Fruit fly (Drosophila melanogaster): Measurements from ENCODE around the gene Mkp3.

The Mkp3 gene

DNA sequence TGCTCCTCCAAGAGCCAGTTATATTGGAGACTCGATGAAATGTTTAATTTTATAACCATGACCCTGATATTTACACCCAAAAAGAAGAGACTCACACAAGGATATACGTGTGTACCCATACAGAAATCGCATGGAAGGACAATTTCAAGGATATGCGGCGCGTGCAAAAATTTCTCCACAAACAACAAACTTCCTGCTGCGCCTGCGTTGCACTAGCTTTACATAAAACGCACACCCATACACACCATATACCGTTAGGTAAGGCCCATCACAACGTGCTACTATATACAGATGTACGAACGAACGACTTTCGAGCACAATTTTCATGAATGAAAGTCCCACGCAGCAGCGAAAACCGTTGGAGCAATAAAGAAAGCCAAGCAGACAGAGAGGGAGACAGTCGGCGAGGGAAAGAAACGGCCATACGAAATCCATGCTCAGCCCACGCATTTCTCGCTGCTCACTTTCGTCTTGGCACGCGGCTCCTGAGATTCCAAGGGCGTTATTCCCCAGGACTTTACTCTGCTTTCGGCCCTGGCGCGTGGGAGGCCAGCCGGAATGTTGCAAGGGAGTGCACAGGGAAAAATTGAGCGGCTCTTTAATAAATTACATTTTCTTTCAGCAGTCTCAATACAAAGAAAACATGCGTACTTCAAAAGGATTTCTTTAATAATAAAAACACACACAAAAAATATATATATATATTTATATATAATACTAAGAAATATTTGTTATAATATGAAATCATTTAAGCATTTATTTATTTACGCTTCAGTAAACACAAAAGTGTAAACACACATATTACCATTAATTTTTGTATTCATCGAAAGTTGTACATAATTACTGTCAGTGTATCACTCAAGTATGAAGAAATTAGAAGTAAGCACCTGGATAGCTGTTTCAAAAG, 1.4 kb upstream of the Mkp3 start:
- TF ChIP-seq Myc (optimal IDR thresholded peaks at IDR 0.05) (no peak), Sin3A (optimal IDR thresholded peaks at IDR 0.05) (no peak), h (optimal IDR thresholded peaks at IDR 0.05) (no peak)

dm6 chr3L:19085688-19086363, 400 bp downstream of the Mkp3 start:
- no peak for TF ChIP-seq ttk (optimal IDR thresholded peaks at IDR 0.05)
- no peak for TF ChIP-seq Sin3A (optimal IDR thresholded peaks at IDR 0.05)
- TF ChIP-seq psq (optimal IDR thresholded peaks at IDR 0.05), result no peak
- no peak for TF ChIP-seq Myc (optimal IDR thresholded peaks at IDR 0.05)
- TF ChIP-seq h (optimal IDR thresholded peaks at IDR 0.05), result no peak
- no peak for TF ChIP-seq insv (optimal IDR thresholded peaks at IDR 0.05)

DNA sequence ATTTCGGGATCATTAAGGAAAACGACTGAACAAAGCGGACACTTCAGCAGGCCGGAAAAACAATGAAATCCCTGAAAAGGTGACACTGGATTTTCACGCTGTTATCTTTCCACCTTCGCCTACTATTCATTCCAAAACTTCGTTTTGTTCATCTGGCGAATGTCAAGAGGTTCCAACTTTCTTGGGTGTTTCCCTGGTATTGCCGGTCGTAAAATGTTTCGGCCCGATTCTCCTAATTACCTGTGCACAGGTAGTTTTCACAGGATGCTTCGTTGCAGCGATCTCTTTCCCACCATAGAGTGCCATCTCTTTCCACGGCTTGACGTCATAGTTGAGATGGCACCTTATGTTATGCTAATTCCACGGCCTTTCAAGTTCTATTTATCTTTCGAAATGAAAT, 3.1 kb downstream of the Mkp3 start:
- TF ChIP-seq insv (optimal IDR thresholded peaks at IDR 0.05) (no peak), ttk (optimal IDR thresholded peaks at IDR 0.05) (no peak), psq (optimal IDR thresholded peaks at IDR 0.05) (no peak), Myc (optimal IDR thresholded peaks at IDR 0.05) (no peak), Sin3A (optimal IDR thresholded peaks at IDR 0.05) (no peak), h (optimal IDR thresholded peaks at IDR 0.05) (no peak)

DNA sequence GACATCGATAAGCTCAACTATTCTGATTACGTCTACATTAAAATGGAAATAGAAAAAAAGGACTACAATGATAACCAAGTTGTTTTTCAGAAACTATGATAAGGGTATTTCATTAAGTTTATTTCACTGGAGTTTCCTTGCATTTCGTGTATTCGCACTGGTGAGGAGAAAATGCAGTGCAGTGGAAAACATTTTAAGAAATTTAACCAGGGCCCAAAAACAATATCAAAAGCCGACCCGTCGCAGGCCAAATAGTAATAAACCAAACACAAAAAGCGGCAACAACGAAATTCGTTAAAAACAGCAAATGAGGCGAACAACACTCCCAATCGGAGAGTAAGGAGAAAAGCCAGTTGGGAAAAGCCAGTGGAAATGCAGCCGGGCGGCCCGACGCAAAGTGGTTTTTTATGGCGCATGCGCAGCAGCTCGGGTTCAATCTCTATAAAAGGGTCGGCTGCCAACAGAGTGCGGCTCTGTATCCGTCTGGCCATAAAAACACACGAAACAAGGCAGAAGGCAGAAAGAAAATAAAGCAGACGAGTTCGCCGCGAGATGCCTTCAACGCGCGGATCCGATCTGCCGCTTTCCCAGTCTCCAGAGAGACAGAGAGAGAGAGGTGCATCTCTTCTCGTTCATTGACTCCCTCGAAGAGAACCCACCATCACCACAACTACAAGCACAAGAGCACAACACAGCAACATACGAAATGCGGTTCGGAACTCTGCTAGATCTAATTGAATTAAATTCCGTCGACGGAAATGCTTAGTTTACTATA, 5.1 kb downstream of the Mkp3 start:
- TF ChIP-seq ttk (optimal IDR thresholded peaks at IDR 0.05), result no peak

- TF ChIP-seq psq (optimal IDR thresholded peaks at IDR 0.05) (no peak), h (optimal IDR thresholded peaks at IDR 0.05) (no peak), ttk (optimal IDR thresholded peaks at IDR 0.05) (no peak), Sin3A (optimal IDR thresholded peaks at IDR 0.05) (no peak), Myc (optimal IDR thresholded peaks at IDR 0.05) (no peak), insv (optimal IDR thresholded peaks at IDR 0.05) (no peak)
These were observed 6.2 kb downstream of the Mkp3 start for dm6 chr3L:19079798-19080691.

- TF ChIP-seq Sin3A (optimal IDR thresholded peaks at IDR 0.05) (no peak), insv (optimal IDR thresholded peaks at IDR 0.05) (no peak), h (optimal IDR thresholded peaks at IDR 0.05) (no peak), ttk (optimal IDR thresholded peaks at IDR 0.05) (no peak), Myc (optimal IDR thresholded peaks at IDR 0.05) (no peak)
These were observed 7.2 kb downstream of the Mkp3 start for dm6 chr3L:19079067-19079466.

DNA sequence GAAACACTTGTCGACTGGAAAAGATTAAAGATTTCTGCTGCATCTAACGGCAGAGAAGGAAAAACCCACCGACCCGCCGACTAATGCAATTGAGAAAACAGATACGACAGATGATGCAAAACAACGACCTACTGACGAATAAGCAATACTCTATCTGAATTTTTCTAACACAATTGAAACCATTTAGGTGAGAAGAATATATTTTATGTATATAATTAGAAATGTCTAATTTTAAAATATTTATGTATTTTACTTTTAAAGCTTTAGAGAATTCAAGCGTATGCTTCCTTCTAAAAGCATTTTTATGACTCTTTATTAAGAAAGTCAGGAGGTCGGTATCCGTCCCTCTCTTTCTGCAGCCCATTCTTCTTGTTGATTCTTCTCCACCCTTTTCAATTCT, 7.8 kb downstream of the Mkp3 start:
- TF ChIP-seq ttk (optimal IDR thresholded peaks at IDR 0.05) (no peak), Myc (optimal IDR thresholded peaks at IDR 0.05) (no peak), insv (optimal IDR thresholded peaks at IDR 0.05) (no peak), psq (optimal IDR thresholded peaks at IDR 0.05) (no peak), Sin3A (optimal IDR thresholded peaks at IDR 0.05) (no peak), h (optimal IDR thresholded peaks at IDR 0.05) (no peak)

dm6 chr3L:19075976-19076375, 10.2 kb downstream of the Mkp3 start:
- no peak for TF ChIP-seq ttk (optimal IDR thresholded peaks at IDR 0.05)
- no peak for TF ChIP-seq psq (optimal IDR thresholded peaks at IDR 0.05)
- TF ChIP-seq h (optimal IDR thresholded peaks at IDR 0.05), result no peak
- no peak for TF ChIP-seq Sin3A (optimal IDR thresholded peaks at IDR 0.05)
- TF ChIP-seq Myc (optimal IDR thresholded peaks at IDR 0.05), result no peak
- TF ChIP-seq insv (optimal IDR thresholded peaks at IDR 0.05), result no peak

dm6 chr3L:19074673-19075402, 11.4 kb downstream of the Mkp3 start:
- TF ChIP-seq psq (optimal IDR thresholded peaks at IDR 0.05) (no peak), Myc (optimal IDR thresholded peaks at IDR 0.05) (no peak), Sin3A (optimal IDR thresholded peaks at IDR 0.05) (no peak), ttk (optimal IDR thresholded peaks at IDR 0.05) (no peak), h (optimal IDR thresholded peaks at IDR 0.05) (no peak), insv (optimal IDR thresholded peaks at IDR 0.05) (no peak)

- TF ChIP-seq ttk (optimal IDR thresholded peaks at IDR 0.05), result no peak
- no peak for TF ChIP-seq h (optimal IDR thresholded peaks at IDR 0.05)
- no peak for TF ChIP-seq Sin3A (optimal IDR thresholded peaks at IDR 0.05)
- TF ChIP-seq psq (optimal IDR thresholded peaks at IDR 0.05), result no peak
- no peak for TF ChIP-seq insv (optimal IDR thresholded peaks at IDR 0.05)
- no peak for TF ChIP-seq Myc (optimal IDR thresholded peaks at IDR 0.05)
These were observed 12.4 kb downstream of the Mkp3 start for dm6 chr3L:19073909-19074239.

Data from Kc167 (cell line).